Fruit fly (Drosophila melanogaster): ENCODE measurements around the gene Duba.

Duba gene

dm6 chr3L:11560885-11561284, 48.4 kb downstream of the Duba start:
- no peak for TF ChIP-seq CG32264 (GFP tag; optimal IDR thresholded peaks at IDR 0.05)
- no peak for TF ChIP-seq Hr83 (GFP tag; optimal IDR thresholded peaks at IDR 0.05; ENCODE audit: poor library complexity, severe bottlenecking)
- TF ChIP-seq fru (GFP tag; optimal IDR thresholded peaks at IDR 0.05), result no peak
- TF ChIP-seq lola (GFP tag; optimal IDR thresholded peaks at IDR 0.05), result no peak
- TF ChIP-seq Abd-B (GFP tag; optimal IDR thresholded peaks at IDR 0.05), result no peak
- TF ChIP-seq psq (GFP tag; optimal IDR thresholded peaks at IDR 0.05), result peak; percentile 89
- TF ChIP-seq Hr78 (GFP tag; optimal IDR thresholded peaks at IDR 0.05), result no peak
- TF ChIP-seq Myc (optimal IDR thresholded peaks at IDR 0.05), result no peak
- no peak for TF ChIP-seq Rel (GFP tag; optimal IDR thresholded peaks at IDR 0.05)
- TF ChIP-seq Rel (tag; optimal IDR thresholded peaks at IDR 0.05), result peak; percentile 53
- TF ChIP-seq Sp1 (GFP tag; optimal IDR thresholded peaks at IDR 0.05), result no peak
- no peak for TF ChIP-seq N (GFP tag; optimal IDR thresholded peaks at IDR 0.05)
- TF ChIP-seq h (GFP tag; optimal IDR thresholded peaks at IDR 0.05), result no peak
- TF ChIP-seq sage (GFP tag; optimal IDR thresholded peaks at IDR 0.05), result no peak
- TF ChIP-seq Vsx2 (GFP tag; optimal IDR thresholded peaks at IDR 0.05; ENCODE audit: partially characterized antibody), result no peak
- TF ChIP-seq dmrt93B (GFP tag; optimal IDR thresholded peaks at IDR 0.05), result no peak
- TF ChIP-seq tai (GFP tag; optimal IDR thresholded peaks at IDR 0.05), result no peak
- TF ChIP-seq Hnf4 (GFP tag; optimal IDR thresholded peaks at IDR 0.05), result no peak
- no peak for TF ChIP-seq rgr (GFP tag; optimal IDR thresholded peaks at IDR 0.05)

- TF ChIP-seq Hr78 (GFP tag; optimal IDR thresholded peaks at IDR 0.05) (no peak), fru (GFP tag; optimal IDR thresholded peaks at IDR 0.05) (no peak), sv (GFP tag; optimal IDR thresholded peaks at IDR 0.05) (no peak), N (GFP tag; optimal IDR thresholded peaks at IDR 0.05) (no peak), usp (GFP tag; optimal IDR thresholded peaks at IDR 0.05) (no peak), CrebA (GFP tag; optimal IDR thresholded peaks at IDR 0.05; ENCODE audit: borderline replicate concordance) (no peak), rgr (GFP tag; optimal IDR thresholded peaks at IDR 0.05) (no peak), HLH106 (tag; optimal IDR thresholded peaks at IDR 0.05) (no peak), foxo (GFP tag; optimal IDR thresholded peaks at IDR 0.05) (no peak), Jra (GFP tag; optimal IDR thresholded peaks at IDR 0.05) (no peak), Hnf4 (GFP tag; optimal IDR thresholded peaks at IDR 0.05) (no peak), Vsx2 (GFP tag; optimal IDR thresholded peaks at IDR 0.05; ENCODE audit: partially characterized antibody) (no peak), OdsH (GFP tag; optimal IDR thresholded peaks at IDR 0.05) (no peak), lola (GFP tag; optimal IDR thresholded peaks at IDR 0.05) (no peak), sage (GFP tag; optimal IDR thresholded peaks at IDR 0.05) (no peak), Hr83 (GFP tag; optimal IDR thresholded peaks at IDR 0.05; ENCODE audit: poor library complexity, severe bottlenecking) (no peak), pan (optimal IDR thresholded peaks at IDR 0.05) (no peak), CG32264 (GFP tag; optimal IDR thresholded peaks at IDR 0.05) (no peak)
Observed at dm6 chr3L:11557209-11557608, 52.1 kb downstream of the Duba start.

- TF ChIP-seq Sp1 (GFP tag; optimal IDR thresholded peaks at IDR 0.05) (no peak), sv (GFP tag; optimal IDR thresholded peaks at IDR 0.05) (peak; percentile 17), fru (GFP tag; optimal IDR thresholded peaks at IDR 0.05) (peak; percentile 15)
Observed at dm6 chr3L:11556637-11557036, 52.6 kb downstream of the Duba start.

dm6 chr3L:11555662-11556460, 53.4 kb downstream of the Duba start:
- TF ChIP-seq sv (GFP tag; optimal IDR thresholded peaks at IDR 0.05) (peak; percentile 57), h (GFP tag; optimal IDR thresholded peaks at IDR 0.05) (no peak), brk (GFP tag; optimal IDR thresholded peaks at IDR 0.05) (no peak), Dfd (GFP tag; optimal IDR thresholded peaks at IDR 0.05) (peak; percentile 89), dsf (GFP tag; optimal IDR thresholded peaks at IDR 0.05; ENCODE audit: borderline replicate concordance) (no peak), dl (GFP tag; optimal IDR thresholded peaks at IDR 0.05; ENCODE audit: insufficient read depth in 1 of 2, partially characterized antibody in 2 of 2) (no peak)
